Fruit fly (Drosophila melanogaster): ENCODE results near the gene CG8043.

DNA sequence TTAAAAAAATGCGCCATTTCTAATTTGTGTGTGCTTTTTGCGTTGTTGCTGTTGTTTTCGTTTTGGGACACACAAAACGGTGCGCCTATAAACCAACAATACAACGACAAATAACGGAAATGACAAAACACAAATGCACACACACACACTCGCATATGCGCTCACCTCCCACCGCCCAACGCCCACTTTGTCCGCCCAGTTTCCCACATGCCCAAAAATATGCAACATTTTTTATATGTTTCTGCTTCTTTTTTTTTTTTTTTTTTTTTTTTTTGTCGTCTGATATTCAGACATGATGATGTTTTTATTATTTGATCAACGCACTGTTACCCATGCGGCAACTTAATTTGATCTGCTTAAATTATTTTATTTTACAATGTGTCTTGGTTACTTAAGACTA is 30.5 kb downstream of the CG8043 start:
- TF ChIP-seq CTCF (GFP tag; optimal IDR thresholded peaks at IDR 0.05) (no peak), fd64A (GFP tag; optimal IDR thresholded peaks at IDR 0.05) (no peak), croc (GFP tag; conservative IDR thresholded peaks at IDR 0.05) (no peak), CG3407 (GFP tag; optimal IDR thresholded peaks at IDR 0.05) (no peak), CG12769 (tag; optimal IDR thresholded peaks at IDR 0.05) (no peak), phol (tag; optimal IDR thresholded peaks at IDR 0.05) (no peak), CG12744 (GFP tag; optimal IDR thresholded peaks at IDR 0.05) (no peak), ems (GFP tag; optimal IDR thresholded peaks at IDR 0.05) (no peak), Hr3 (GFP tag; optimal IDR thresholded peaks at IDR 0.05) (no peak), cg (GFP tag; optimal IDR thresholded peaks at IDR 0.05) (peak; percentile 42), CG17385 (GFP tag; optimal IDR thresholded peaks at IDR 0.05) (no peak)
